Worm (Caenorhabditis elegans) whole organism, dauer: ENCODE measurements around the gene egl-44.

ENCODE experiments used
- unc-62 ChIP-seq: sonication (generic microtip); optimal IDR thresholded peaks from 2 replicates; lab custom pipeline; 2017; ENCODE audit warnings: missing biosample characterization, missing genetic modification reagents, missing genetic modification characterization

The egl-44 gene

ce11 chrII:5928502-5928901 is at the start of gene egl-44:
egl-44 (plus strand) TSS chrII:5928802.
- TF ChIP-seq unc-62 (GFP tag; lab: Kevin White, UChicago), result no peak

- no peak for TF ChIP-seq unc-62 (GFP tag; lab: Kevin White, UChicago)
These were observed 47.9 kb upstream of the egl-44 start for ce11 chrII:5880677-5881076.

- no peak for TF ChIP-seq unc-62 (GFP tag; lab: Kevin White, UChicago)
These were observed 44.4 kb upstream of the egl-44 start, which contains the start of gene rfip-1 for ce11 chrII:5884252-5884651. rfip-1 (plus strand) TSS chrII:5884552.

ce11 chrII:5885966-5886621 is 42.5 kb upstream of the egl-44 start:
- no peak for TF ChIP-seq unc-62 (GFP tag; lab: Kevin White, UChicago)

- TF ChIP-seq unc-62 (GFP tag; lab: Kevin White, UChicago), result no peak
These were observed 39.0 kb upstream of the egl-44 start for ce11 chrII:5889417-5890139.

ce11 chrII:5892813-5893212 is 35.8 kb upstream of the egl-44 start:
- no peak for TF ChIP-seq unc-62 (GFP tag; lab: Kevin White, UChicago)

ce11 chrII:5895870-5896269 is 32.7 kb upstream of the egl-44 start, which contains the start of gene F59G1.4:
F59G1.4 (plus strand) TSS chrII:5896170.
- no peak for TF ChIP-seq unc-62 (GFP tag; lab: Kevin White, UChicago)

- no peak for TF ChIP-seq unc-62 (GFP tag; lab: Kevin White, UChicago)
These were observed 32.1 kb upstream of the egl-44 start for ce11 chrII:5896512-5896911.

ce11 chrII:5899080-5899479 is 29.5 kb upstream of the egl-44 start:
- no peak for TF ChIP-seq unc-62 (GFP tag; lab: Kevin White, UChicago)

ce11 chrII:5899865-5900486 is 28.6 kb upstream of the egl-44 start:
- TF ChIP-seq unc-62 (GFP tag; lab: Kevin White, UChicago), result no peak

- TF ChIP-seq unc-62 (GFP tag; lab: Kevin White, UChicago), result no peak
These were observed 27.1 kb upstream of the egl-44 start for ce11 chrII:5901407-5902026.

- TF ChIP-seq unc-62 (GFP tag; lab: Kevin White, UChicago), result no peak
These were observed 26.5 kb upstream of the egl-44 start for ce11 chrII:5902139-5902538.

- TF ChIP-seq unc-62 (GFP tag; lab: Kevin White, UChicago), result no peak
These were observed 24.4 kb upstream of the egl-44 start, which contains the start of gene tsp-18 for ce11 chrII:5904252-5904651. tsp-18 (plus strand) TSS chrII:5904552.

- no peak for TF ChIP-seq unc-62 (GFP tag; lab: Kevin White, UChicago)
These were observed 22.3 kb upstream of the egl-44 start, which contains the start of gene F59G1.8 for ce11 chrII:5906274-5906673. F59G1.8 (plus strand) TSS chrII:5906566.

- TF ChIP-seq unc-62 (GFP tag; lab: Kevin White, UChicago), result no peak
These were observed 21.1 kb upstream of the egl-44 start, which contains the start of gene vps-35 for ce11 chrII:5907482-5907881. vps-35 (plus strand) TSS chrII:5907816.

- no peak for TF ChIP-seq unc-62 (GFP tag; lab: Kevin White, UChicago)
These were observed 17.3 kb upstream of the egl-44 start, which contains the start of gene cgt-3 for ce11 chrII:5911274-5911673. cgt-3 (plus strand) TSS chrII:5911324.
